Worm (Caenorhabditis elegans) whole organism, L3 larva: ENCODE data around the gene E02H9.3.

Source experiments
- R02D3.7 ChIP-seq: fragments of 150-350 bp; optimal IDR thresholded peaks from 2 replicates; lab custom pipeline; 2014; ENCODE audit warnings: missing biosample characterization, missing genetic modification characterization
- ZK546.5 ChIP-seq: sonication (generic microtip); optimal IDR thresholded peaks from 2 replicates; lab custom pipeline; 2017; ENCODE audit warnings: missing biosample characterization, missing genetic modification characterization
- aly-2 ChIP-seq: fragments of 150-350 bp; optimal IDR thresholded peaks from 2 replicates; lab custom pipeline; 2014; ENCODE audit warnings: missing biosample characterization, missing genetic modification characterization
- ama-1 ChIP-seq: fragments of 150-350 bp; optimal IDR thresholded peaks from 2 replicates; lab custom pipeline; 2018
- ceh-16 ChIP-seq: sonication (generic microtip); optimal IDR thresholded peaks from 2 replicates; lab custom pipeline; 2017; ENCODE audit warnings: missing biosample characterization, missing genetic modification characterization
- ceh-28 ChIP-seq: fragments of 150-350 bp; optimal IDR thresholded peaks from 2 replicates; lab custom pipeline; 2014; ENCODE audit warnings: missing biosample characterization, missing genetic modification reagents, missing genetic modification characterization
- ceh-82 ChIP-seq: fragments of 150-350 bp; optimal IDR thresholded peaks from 2 replicates; lab custom pipeline; 2014; ENCODE audit warnings: missing biosample characterization, missing genetic modification characterization
- ceh-9 ChIP-seq: sonication (generic microtip); optimal IDR thresholded peaks from 2 replicates; lab custom pipeline; 2018; ENCODE audit warnings: missing biosample characterization, missing genetic modification characterization
- egl-5 ChIP-seq: fragments of 150-350 bp; optimal IDR thresholded peaks from 2 replicates; lab custom pipeline; 2017; ENCODE audit warnings: missing biosample characterization, missing genetic modification reagents, missing genetic modification characterization, inconsistent platforms
- elt-2 ChIP-seq: sonication (generic microtip); optimal IDR thresholded peaks from 2 replicates; lab custom pipeline; 2016; ENCODE audit warnings: missing genetic modification reagents, mild to moderate bottlenecking, missing genetic modification characterization, missing compliant biosample characterization
- fos-1 ChIP-seq: fragments of 150-350 bp; optimal IDR thresholded peaks from 2 replicates; lab custom pipeline; 2014; ENCODE audit warnings: missing biosample characterization, missing genetic modification characterization
- hmg-11 ChIP-seq: sonication (generic microtip); optimal IDR thresholded peaks from 2 replicates; lab custom pipeline; 2016; ENCODE audit warnings: missing genetic modification characterization, missing compliant biosample characterization
- lin-39 ChIP-seq: fragments of 150-350 bp; optimal IDR thresholded peaks from 2 replicates; lab custom pipeline; 2018; ENCODE audit warnings: missing biosample characterization, missing genetic modification reagents, missing genetic modification characterization
- lsy-12 ChIP-seq: sonication (generic microtip); optimal IDR thresholded peaks from 2 replicates; lab custom pipeline; 2016; ENCODE audit warnings: mild to moderate bottlenecking, missing genetic modification characterization, missing compliant biosample characterization
- mml-1 ChIP-seq: fragments of 150-350 bp; sonication (generic microtip); optimal IDR thresholded peaks from 3 replicates; lab custom pipeline; 2014; ENCODE audit warnings: missing biosample characterization, missing genetic modification characterization
- nfya-1 ChIP-seq: sonication (generic microtip); optimal IDR thresholded peaks from 2 replicates; lab custom pipeline; 2017; ENCODE audit warnings: missing genetic modification characterization, mild to moderate bottlenecking, missing compliant biosample characterization, antibody characterized with exemption, moderate library complexity; ENCODE audit not compliant: insufficient read depth
- nhr-11 ChIP-seq: fragments of 150-350 bp; optimal IDR thresholded peaks from 2 replicates; lab custom pipeline; 2014; ENCODE audit warnings: missing biosample characterization, missing genetic modification characterization
- nhr-12 ChIP-seq: fragments of 150-350 bp; optimal IDR thresholded peaks from 2 replicates; lab custom pipeline; 2014; ENCODE audit warnings: missing biosample characterization, missing genetic modification characterization
- nhr-23 ChIP-seq: fragments of 150-350 bp; optimal IDR thresholded peaks from 2 replicates; lab custom pipeline; 2014; ENCODE audit warnings: missing biosample characterization, missing genetic modification reagents, missing genetic modification characterization
- nhr-25 ChIP-seq: sonication (generic microtip); optimal IDR thresholded peaks from 2 replicates; lab custom pipeline; 2017; ENCODE audit warnings: missing biosample characterization, missing genetic modification characterization
- nhr-28 ChIP-seq: fragments of 150-350 bp; optimal IDR thresholded peaks from 2 replicates; lab custom pipeline; 2014; ENCODE audit warnings: missing biosample characterization, missing genetic modification characterization
- nhr-67 ChIP-seq: fragments of 150-350 bp; optimal IDR thresholded peaks from 2 replicates; lab custom pipeline; 2014; ENCODE audit warnings: missing biosample characterization, missing genetic modification characterization
- nhr-76 ChIP-seq: fragments of 150-350 bp; sonication (generic microtip); optimal IDR thresholded peaks from 5 replicates; lab custom pipeline; 2014; ENCODE audit warnings: missing biosample characterization, missing genetic modification characterization
- nhr-77 ChIP-seq: fragments of 150-350 bp; optimal IDR thresholded peaks from 2 replicates; lab custom pipeline; 2014; ENCODE audit warnings: missing biosample characterization, missing genetic modification characterization
- pha-4 ChIP-seq: fragments of 150-350 bp; optimal IDR thresholded peaks from 2 replicates; lab custom pipeline; 2014; ENCODE audit warnings: missing biosample characterization, missing genetic modification reagents, missing genetic modification characterization
- skn-1 ChIP-seq: fragments of 150-350 bp; optimal IDR thresholded peaks from 2 replicates; lab custom pipeline; 2014; ENCODE audit warnings: missing biosample characterization, missing genetic modification characterization
- unc-39 ChIP-seq: sonication (generic microtip); optimal IDR thresholded peaks from 4 replicates; lab custom pipeline; 2017; ENCODE audit warnings: missing biosample characterization, missing genetic modification characterization
- unc-62 ChIP-seq: fragments of 150-350 bp; sonication (generic microtip); optimal IDR thresholded peaks from 4 replicates; lab custom pipeline; 2014; ENCODE audit warnings: missing biosample characterization, missing genetic modification reagents, missing genetic modification characterization
- zag-1 ChIP-seq: fragments of 150-350 bp; optimal IDR thresholded peaks from 2 replicates; lab custom pipeline; 2014; ENCODE audit warnings: missing biosample characterization, missing genetic modification characterization
- ztf-11 ChIP-seq: fragments of 150-350 bp; optimal IDR thresholded peaks from 2 replicates; lab custom pipeline; 2014; ENCODE audit warnings: missing biosample characterization, missing genetic modification characterization
- ztf-4 ChIP-seq: fragments of 150-350 bp; optimal IDR thresholded peaks from 2 replicates; lab custom pipeline; 2014; ENCODE audit warnings: missing biosample characterization, missing genetic modification characterization

Gene E02H9.3

ce11 chrIII:2418981-2419380 lies 39.9 kb upstream of the E02H9.3 start:
- no peak for TF ChIP-seq ZK546.5
- TF ChIP-seq ceh-82 (tag; lab: Kevin White, UChicago): no peak
- no peak for TF ChIP-seq R02D3.7 (tag; lab: Kevin White, UChicago)
- no peak for TF ChIP-seq egl-5
- TF ChIP-seq ceh-9 (tag; lab: Kevin White, UChicago): no peak
- no peak for TF ChIP-seq nhr-67
- TF ChIP-seq mml-1 (tag; lab: Kevin White, UChicago): no peak

DNA sequence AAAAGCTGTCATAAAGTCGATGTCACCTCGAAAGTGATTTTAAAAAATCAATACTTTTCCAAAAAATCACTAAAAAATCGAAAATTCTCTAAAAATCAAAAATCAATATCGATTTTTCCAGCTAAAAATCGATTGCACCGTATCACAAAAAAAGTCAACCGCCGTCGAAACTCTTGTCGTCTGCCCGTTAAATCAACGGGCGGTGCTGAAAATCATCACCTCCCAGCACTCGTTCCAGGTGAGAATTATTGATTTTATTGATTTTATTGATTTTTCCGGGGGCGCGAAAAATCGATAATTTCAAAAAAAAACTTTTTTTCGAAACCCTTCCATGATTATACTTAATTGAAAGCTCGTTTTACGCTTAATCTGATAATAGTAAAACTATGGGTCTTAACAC lies 39.3 kb upstream of the E02H9.3 start:
- TF ChIP-seq ceh-28 (tag; lab: Kevin White, UChicago): peak; percentile 89
- no peak for TF ChIP-seq ceh-9 (tag; lab: Kevin White, UChicago)

- TF ChIP-seq nhr-28 (no peak), ceh-16 (tag; lab: Kevin White, UChicago) (no peak), ceh-9 (tag; lab: Kevin White, UChicago) (no peak), ama-1 (lab: Kevin White, UChicago) (no peak), ceh-82 (tag; lab: Kevin White, UChicago) (no peak), nhr-25 (tag; lab: Kevin White, UChicago) (no peak), ceh-28 (tag; lab: Kevin White, UChicago) (no peak), unc-62 (no peak)
Measured at ce11 chrIII:2421226-2421625, 37.6 kb upstream of the E02H9.3 start.

DNA sequence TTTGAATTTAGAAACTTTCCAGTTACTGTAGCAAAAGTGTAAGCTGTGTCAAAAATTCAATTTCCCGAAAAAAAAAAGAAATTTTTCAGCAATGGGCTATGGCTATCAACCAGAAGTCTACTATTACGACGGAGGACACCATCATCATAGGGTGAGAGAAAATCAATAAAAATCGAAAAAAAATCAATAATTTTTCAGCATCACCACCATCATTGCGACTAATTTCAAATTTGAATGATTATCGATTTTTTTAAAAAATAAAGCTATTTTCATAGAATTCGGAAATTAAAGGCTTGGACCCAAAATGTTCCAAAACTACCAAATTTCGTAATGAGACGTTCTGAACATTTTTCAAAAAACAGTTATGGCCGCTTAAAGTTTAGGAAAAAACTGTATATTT lies 35.2 kb upstream of the E02H9.3 start:
- TF ChIP-seq mml-1 (tag; lab: Kevin White, UChicago): no peak
- no peak for TF ChIP-seq nhr-11
- no peak for TF ChIP-seq elt-2 (tag; lab: Kevin White, UChicago)
- no peak for TF ChIP-seq pha-4
- peak; percentile 78 for TF ChIP-seq ceh-28 (tag; lab: Kevin White, UChicago)
- TF ChIP-seq egl-5: no peak
- TF ChIP-seq nhr-12 (tag; lab: Kevin White, UChicago): no peak
- TF ChIP-seq nhr-23 (tag; lab: Kevin White, UChicago): no peak

- TF ChIP-seq ceh-82 (tag; lab: Kevin White, UChicago): no peak
- no peak for TF ChIP-seq nhr-28
- no peak for TF ChIP-seq zag-1 (tag; lab: Kevin White, UChicago)
- no peak for TF ChIP-seq nhr-76 (tag; lab: Kevin White, UChicago)
- no peak for TF ChIP-seq nhr-67
- no peak for TF ChIP-seq ztf-4 (tag; lab: Kevin White, UChicago)
Measured at ce11 chrIII:2424783-2425329, 34.0 kb upstream of the E02H9.3 start.

DNA sequence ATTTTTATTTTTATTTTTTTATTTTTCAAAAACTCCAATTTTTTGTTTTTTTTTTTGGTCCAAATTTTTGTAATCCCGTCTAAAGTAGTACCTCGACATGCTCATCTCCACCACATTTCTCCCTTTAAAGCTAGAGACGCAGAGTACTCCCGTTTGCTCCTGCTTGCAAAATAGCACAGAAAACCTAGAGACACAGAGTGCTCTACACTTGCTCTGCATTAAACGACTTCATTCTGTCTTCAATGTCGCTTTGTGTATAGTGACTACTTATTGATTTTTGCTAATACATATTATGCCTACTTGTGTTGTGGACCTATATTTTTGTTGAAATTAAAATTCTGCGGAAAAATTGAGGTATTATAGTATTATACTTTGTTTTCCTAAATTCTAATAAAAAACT lies 32.7 kb upstream of the E02H9.3 start, which contains the start of gene W04B5.8:
Gene W04B5.8 (plus strand): TSS at position 195 of the 400 bp plus-strand sequence.
- TF ChIP-seq nhr-77 (no peak), mml-1 (tag; lab: Kevin White, UChicago) (no peak), nhr-11 (no peak), nhr-28 (no peak), R02D3.7 (tag; lab: Kevin White, UChicago) (no peak), ceh-28 (tag; lab: Kevin White, UChicago) (peak; percentile 5), lin-39 (no peak), ceh-82 (tag; lab: Kevin White, UChicago) (no peak), nhr-12 (tag; lab: Kevin White, UChicago) (no peak), unc-39 (tag; lab: Kevin White, UChicago) (no peak), hmg-11 (tag; lab: Kevin White, UChicago) (peak; percentile 48), lsy-12 (tag; lab: Kevin White, UChicago) (no peak), skn-1 (tag; lab: Kevin White, UChicago) (no peak), ztf-11 (tag; lab: Kevin White, UChicago) (no peak), nfya-1 (peak; percentile 19)
- TF ChIP-seq, all 47 proteins: peak for 3

- TF ChIP-seq egl-5 (no peak), nhr-28 (no peak), fos-1 (no peak), nhr-67 (no peak), nhr-12 (tag; lab: Kevin White, UChicago) (no peak), nhr-23 (tag; lab: Kevin White, UChicago) (no peak), aly-2 (tag; lab: Kevin White, UChicago) (no peak), lin-39 (no peak), lsy-12 (tag; lab: Kevin White, UChicago) (no peak), nhr-76 (tag; lab: Kevin White, UChicago) (no peak)
Measured at ce11 chrIII:2432925-2433324, 25.9 kb upstream of the E02H9.3 start.
